Fruit fly (Drosophila melanogaster): Measurements from ENCODE around the gene CG34398.

dm6 chr2L:8972905-8973304 is 74.3 kb downstream of the CG34398 start:
- TF ChIP-seq CTCF (optimal IDR thresholded peaks at IDR 0.05) (no peak), CG8478 (optimal IDR thresholded peaks at IDR 0.05) (no peak)
